Worm (Caenorhabditis elegans) whole organism, L2 larva: Measurements from ENCODE around the gene F11D11.12.

Experiments
- C34F6.9 ChIP-seq: fragments of 150-350 bp; optimal IDR thresholded peaks from 2 replicates; lab custom pipeline; 2014; ENCODE audit warnings: missing biosample characterization, missing genetic modification characterization
- aly-2 ChIP-seq: fragments of 150-350 bp; optimal IDR thresholded peaks from 2 replicates; lab custom pipeline; 2014; ENCODE audit warnings: missing biosample characterization, missing genetic modification characterization
- ama-1 ChIP-seq: fragments of 150-350 bp; optimal IDR thresholded peaks from 2 replicates; lab custom pipeline; 2018; ENCODE audit warnings: inconsistent platforms
- ceh-82 ChIP-seq: fragments of 150-350 bp; optimal IDR thresholded peaks from 2 replicates; lab custom pipeline; 2014; ENCODE audit warnings: missing biosample characterization, missing genetic modification characterization
- elt-3 ChIP-seq: sonication (generic microtip); optimal IDR thresholded peaks from 2 replicates; lab custom pipeline; 2017; ENCODE audit warnings: missing biosample characterization, missing genetic modification characterization
- lin-11 ChIP-seq: fragments of 150-350 bp; sonication (generic microtip); optimal IDR thresholded peaks from 2 replicates; lab custom pipeline; 2014; ENCODE audit warnings: missing biosample characterization, missing genetic modification characterization, inconsistent platforms, mixed read lengths
- nhr-11 ChIP-seq: fragments of 150-350 bp; optimal IDR thresholded peaks from 2 replicates; lab custom pipeline; 2014; ENCODE audit warnings: missing biosample characterization, missing genetic modification characterization
- nhr-129 ChIP-seq: fragments of 150-350 bp; optimal IDR thresholded peaks from 2 replicates; lab custom pipeline; 2014; ENCODE audit warnings: missing biosample characterization, missing genetic modification characterization
- nhr-6 ChIP-seq: fragments of 150-350 bp; optimal IDR thresholded peaks from 2 replicates; lab custom pipeline; 2014; ENCODE audit warnings: missing biosample characterization, missing genetic modification characterization
- skn-1 ChIP-seq: sonication (generic microtip); optimal IDR thresholded peaks from 2 replicates; lab custom pipeline; 2017; ENCODE audit warnings: missing biosample characterization, missing genetic modification characterization
- snpc-4 ChIP-seq: fragments of 150-350 bp; optimal IDR thresholded peaks from 2 replicates; lab custom pipeline; 2014; ENCODE audit warnings: missing biosample characterization, missing genetic modification characterization
- zag-1 ChIP-seq: fragments of 150-350 bp; optimal IDR thresholded peaks from 2 replicates; lab custom pipeline; 2014; ENCODE audit warnings: missing biosample characterization, missing genetic modification characterization

DNA sequence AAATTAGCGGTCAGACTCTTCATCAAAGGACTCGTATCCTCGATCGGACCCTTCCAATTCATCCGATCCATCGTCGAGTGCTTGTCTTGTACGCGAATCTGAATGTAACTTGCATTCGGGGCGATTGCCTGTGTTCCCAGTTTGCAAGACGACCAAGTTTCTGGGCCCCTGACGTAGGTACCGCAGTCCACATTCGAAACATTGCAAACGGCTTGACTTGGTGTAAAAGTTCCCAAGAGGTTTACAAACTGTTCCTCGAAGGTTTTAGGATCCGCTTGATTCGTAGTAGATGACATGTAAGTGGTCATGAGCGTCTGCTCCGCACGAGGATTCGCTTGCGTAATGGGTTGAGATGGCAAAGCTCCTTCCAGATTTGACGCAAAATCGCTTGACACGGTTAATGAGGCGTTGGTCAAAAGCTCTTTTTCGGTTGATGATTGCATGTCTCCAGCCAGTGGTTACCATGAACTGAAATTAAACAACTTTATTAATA lies 25.8 kb upstream of the F11D11.12 start, which contains the start of gene Y17D7B.4:
- TF ChIP-seq ceh-82, result no peak
- no peak for TF ChIP-seq snpc-4
- no peak for TF ChIP-seq skn-1 (tag; lab: Kevin White, UChicago)
- TF ChIP-seq elt-3 (tag; lab: Kevin White, UChicago), result no peak
- no peak for TF ChIP-seq aly-2
- TF ChIP-seq nhr-6 (tag; lab: Kevin White, UChicago), result no peak
- no peak for TF ChIP-seq C34F6.9 (tag; lab: Kevin White, UChicago)
- no peak for TF ChIP-seq nhr-129 (tag; lab: Kevin White, UChicago)
- TF ChIP-seq ama-1 (lab: Kevin White, UChicago), result no peak
- no peak for TF ChIP-seq nhr-11 (tag; lab: Kevin White, UChicago)
- TF ChIP-seq zag-1 (tag; lab: Kevin White, UChicago), result no peak
- no peak for TF ChIP-seq lin-11 (tag; lab: Kevin White, UChicago)
